Fruit fly (Drosophila melanogaster) Kc167 (cell line): ENCODE measurements around the gene CG5157.

Experiments
- Myc ChIP-seq: fragments of >200 bp; optimal IDR thresholded peaks from 2 replicates; lab custom pipeline; 2017; ENCODE audit warnings: missing external identifiers
- Sin3A ChIP-seq: fragments of >200 bp; optimal IDR thresholded peaks from 2 replicates; lab custom pipeline; 2018; ENCODE audit warnings: missing external identifiers
- h ChIP-seq: fragments of >200 bp; optimal IDR thresholded peaks from 3 replicates; lab custom pipeline; 2018; ENCODE audit warnings: missing external identifiers
- insv ChIP-seq: fragments of >200 bp; optimal IDR thresholded peaks from 3 replicates; lab custom pipeline; 2018; ENCODE audit warnings: missing external identifiers
- psq ChIP-seq: fragments of >200 bp; optimal IDR thresholded peaks from 2 replicates; lab custom pipeline; 2017; ENCODE audit warnings: missing external identifiers
- ttk ChIP-seq: sonication (Bioruptor generic); optimal IDR thresholded peaks from 2 replicates; lab custom pipeline; 2017; ENCODE audit warnings: missing external identifiers

Gene CG5157

dm6 chr3L:16100059-16100458 is 37.6 kb downstream of the CG5157 start, which contains the start of gene IleRS-m:
Gene IleRS-m (plus strand): TSS chr3L:16100280.
- no peak for TF ChIP-seq Sin3A (lab: Kevin White, UChicago)
- no peak for TF ChIP-seq insv
- no peak for TF ChIP-seq Myc (lab: Kevin White, UChicago)
- TF ChIP-seq psq (lab: Kevin White, UChicago) = no peak
- no peak for TF ChIP-seq h (lab: Kevin White, UChicago)
- TF ChIP-seq ttk (lab: Kevin White, UChicago) = no peak

- TF ChIP-seq psq (lab: Kevin White, UChicago) = no peak
- no peak for TF ChIP-seq Myc (lab: Kevin White, UChicago)
- TF ChIP-seq Sin3A (lab: Kevin White, UChicago) = no peak
- TF ChIP-seq h (lab: Kevin White, UChicago) = no peak
Measured at dm6 chr3L:16097393-16097884, 40.2 kb downstream of the CG5157 start, which contains the start of the genes CG13074 and ATPsynbetaL. Gene CG13074 (minus strand): TSS chr3L:16097493. Gene ATPsynbetaL (plus strand): TSS chr3L:16097834.

- TF ChIP-seq psq (lab: Kevin White, UChicago) (no peak), ttk (lab: Kevin White, UChicago) (no peak), insv (no peak), Sin3A (lab: Kevin White, UChicago) (no peak)
Measured at dm6 chr3L:16090330-16090803, 47.3 kb downstream of the CG5157 start, which contains the start of the genes CG5235 and ClC-c. Gene CG5235 (minus strand): TSS chr3L:16090392. Gene ClC-c (plus strand): TSS chr3L:16090454.

DNA sequence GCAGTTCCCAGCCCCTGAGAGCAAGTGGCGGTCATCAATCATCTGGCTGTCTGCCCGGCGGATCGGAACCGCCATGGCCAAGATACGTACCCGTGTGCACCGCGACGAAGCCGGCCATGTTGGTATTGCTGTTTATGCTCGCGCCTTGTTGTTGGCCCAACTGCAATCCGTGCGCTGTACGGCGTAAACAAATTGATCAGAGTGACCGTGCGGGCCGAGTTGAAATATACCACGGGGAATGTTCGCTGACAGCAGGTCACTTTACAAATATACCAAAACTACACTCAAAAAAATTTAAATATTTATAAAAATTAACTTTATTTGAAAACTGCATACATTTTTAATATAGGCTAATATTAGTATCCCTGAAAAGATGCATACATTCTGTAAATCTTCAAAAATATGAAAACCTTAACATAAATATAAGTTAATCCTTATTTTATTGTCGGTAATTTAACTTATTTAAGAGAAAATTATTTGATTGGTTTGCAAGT is 50.3 kb downstream of the CG5157 start, which contains the start of gene Tasp1:
TSS of gene Tasp1 (minus strand) at position 203 of the 494 bp plus-strand sequence.
- TF ChIP-seq psq (lab: Kevin White, UChicago) (no peak), Myc (lab: Kevin White, UChicago) (no peak), ttk (lab: Kevin White, UChicago) (no peak), Sin3A (lab: Kevin White, UChicago) (no peak), h (lab: Kevin White, UChicago) (no peak), insv (no peak)
